Worm (Caenorhabditis elegans) whole organism, L1 larva: ENCODE measurements around the gene oig-8.

ENCODE experiments used
- aly-2 ChIP-seq: fragments of 150-350 bp; optimal IDR thresholded peaks from 2 replicates; lab custom pipeline; 2014; ENCODE audit warnings: missing biosample characterization, missing genetic modification characterization
- ceh-82 ChIP-seq, 3 experiments: fragments of 150-350 bp in 1 of 3; sonication (generic microtip) in 2 of 3; optimal IDR thresholded peaks; 2 replicates each; lab custom pipeline; 2014 to 2017; ENCODE audit warnings: missing biosample characterization in 3 of 3, missing genetic modification characterization in 3 of 3
- ceh-88 ChIP-seq: fragments of 200-800 bp; sonication (Bioruptor generic); IDR thresholded peaks from 2 replicates; pipeline ENCODE4 v1.3.6; 2022; ENCODE audit warnings: missing genetic modification characterization, missing compliant biosample characterization
- egl-13 ChIP-seq: sonication (generic microtip); optimal IDR thresholded peaks from 2 replicates; lab custom pipeline; 2016; ENCODE audit warnings: missing genotype, missing genetic modification reagents, missing genetic modification characterization, missing compliant biosample characterization
- fos-1 ChIP-seq: fragments of 150-350 bp; optimal IDR thresholded peaks from 2 replicates; lab custom pipeline; 2014; ENCODE audit warnings: missing biosample characterization, missing genetic modification characterization
- lin-39 ChIP-seq: fragments of 150-350 bp; optimal IDR thresholded peaks from 2 replicates; lab custom pipeline; 2014; ENCODE audit warnings: missing biosample characterization, missing genetic modification reagents, missing genetic modification characterization
- lsy-2 ChIP-seq, 2 experiments: fragments of 150-350 bp; optimal IDR thresholded peaks; 2 replicates each; lab custom pipeline; 2014; ENCODE audit warnings: missing biosample characterization in 2 of 2, missing genetic modification characterization in 2 of 2
- nhr-237 ChIP-seq: fragments of 150-350 bp; optimal IDR thresholded peaks from 2 replicates; lab custom pipeline; 2014; ENCODE audit warnings: missing biosample characterization, missing genetic modification characterization
- ztf-11 ChIP-seq, 2 experiments: sonication (generic microtip); optimal IDR thresholded peaks; 2 replicates each; lab custom pipeline; 2016 to 2017; ENCODE audit warnings: missing genetic modification characterization in 2 of 2, missing biosample characterization in 1 of 2, missing compliant biosample characterization in 1 of 2

DNA sequence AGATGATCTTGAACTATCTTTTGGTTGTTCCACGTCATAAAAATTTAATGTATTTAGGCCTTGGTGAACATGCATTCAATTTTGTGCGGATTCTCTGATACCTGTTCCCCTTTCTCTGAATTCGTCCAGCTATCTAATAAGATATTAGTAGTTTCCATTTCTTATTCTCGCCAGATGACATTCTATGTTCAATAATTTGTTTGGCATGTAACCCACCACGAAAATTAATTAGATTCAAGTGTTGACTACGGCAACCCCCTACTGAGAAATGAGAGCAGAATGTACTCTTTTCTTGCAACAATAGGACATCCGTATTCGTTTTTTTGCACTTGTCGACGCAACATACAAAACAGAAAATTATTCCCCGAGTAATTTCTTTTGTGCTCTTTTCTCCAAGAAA, 6.7 kb downstream of the oig-8 start:
- no peak for TF ChIP-seq lsy-2 (tag; optimal IDR thresholded peaks at IDR 0.05; lab: Kevin White, UChicago)
- no peak for TF ChIP-seq fos-1 (tag; lab: Kevin White, UChicago)
- no peak for TF ChIP-seq ceh-82 (tag; optimal IDR thresholded peaks at IDR 0.05; lab: Kevin White, UChicago)
- TF ChIP-seq ceh-88 (GFP tag; lab: Robert Waterston, UW), result no peak
- no peak for TF ChIP-seq nhr-237
- no peak for TF ChIP-seq ztf-11 (tag; optimal IDR thresholded peaks at IDR 0.05; lab: Kevin White, UChicago)
- TF ChIP-seq lin-39 (tag; lab: Kevin White, UChicago), result no peak
- no peak for TF ChIP-seq egl-13
- TF ChIP-seq aly-2 (tag; lab: Kevin White, UChicago), result no peak
